Worm (Caenorhabditis elegans) whole organism, midembryonic: Measurements from ENCODE around the gene F13A7.12.

Experiments
- T22C8.4 ChIP-seq: fragments of 200-800 bp; sonication (Bioruptor generic); IDR thresholded peaks from 2 replicates; pipeline ENCODE4 v1.3.6; 2022; ENCODE audit warnings: missing genetic modification characterization, missing compliant biosample characterization
- cog-1 ChIP-seq: sonication (generic microtip); optimal IDR thresholded peaks from 2 replicates; lab custom pipeline; 2016; ENCODE audit warnings: missing genetic modification characterization, missing compliant biosample characterization
- flt-1 ChIP-seq: fragments of 200-800 bp; sonication (Bioruptor generic); IDR thresholded peaks from 2 replicates; pipeline ENCODE4 v1.3.6; 2022; ENCODE audit warnings: missing genetic modification characterization, missing compliant biosample characterization
- klf-2 ChIP-seq: fragments of 200-800 bp; sonication (Bioruptor generic); conservative IDR thresholded peaks from 2 replicates; pipeline ENCODE4 v1.3.6; 2022; ENCODE audit warnings: missing genetic modification reagents, missing genetic modification characterization, missing compliant biosample characterization
- med-1 ChIP-seq: sonication (generic microtip); optimal IDR thresholded peaks from 2 replicates; lab custom pipeline; 2017; ENCODE audit warnings: missing genetic modification characterization, mild to moderate bottlenecking, missing compliant biosample characterization, antibody characterized with exemption, missing genetic modification reagents; ENCODE audit not compliant: insufficient read depth
- ref-1 ChIP-seq: fragments of 200-800 bp; sonication (Bioruptor generic); conservative IDR thresholded peaks from 2 replicates; pipeline ENCODE4 v1.3.6; 2022; ENCODE audit warnings: missing genetic modification reagents, missing genetic modification characterization, missing compliant biosample characterization
- tab-1 ChIP-seq: fragments of 200-800 bp; sonication (Bioruptor generic); IDR thresholded peaks from 2 replicates; pipeline ENCODE4 v1.3.6; 2022; ENCODE audit warnings: missing genetic modification characterization, missing compliant biosample characterization
- ztf-23 ChIP-seq: fragments of 200-800 bp; sonication (Bioruptor generic); IDR thresholded peaks from 2 replicates; pipeline ENCODE4 v1.3.6; 2022; ENCODE audit warnings: missing genetic modification reagents, missing genetic modification characterization, missing compliant biosample characterization
- ztf-29 ChIP-seq: fragments of 200-800 bp; sonication (Bioruptor generic); IDR thresholded peaks from 2 replicates; pipeline ENCODE4 v1.3.6; 2022; ENCODE audit warnings: missing genetic modification reagents, missing genetic modification characterization, missing compliant biosample characterization

Gene F13A7.12

DNA sequence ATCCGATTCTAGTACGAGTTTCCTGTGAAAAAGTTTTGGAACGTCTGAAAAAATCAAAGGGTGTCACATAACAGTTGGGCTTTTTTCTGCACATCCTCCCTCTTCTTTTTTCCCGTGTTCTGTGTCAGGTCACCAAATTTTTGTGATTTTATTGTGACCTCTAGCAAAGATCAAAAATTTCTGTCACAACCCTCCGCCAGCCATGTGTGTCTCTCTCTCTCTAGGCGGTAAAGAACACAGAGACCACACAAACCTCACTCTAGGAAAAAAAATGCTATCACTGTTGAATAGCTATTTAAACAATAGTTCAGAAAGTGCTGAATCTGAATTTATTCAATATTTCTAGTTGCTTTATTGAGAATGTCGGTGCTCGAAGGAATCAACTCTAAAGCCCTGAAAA, 5.2 kb upstream of the F13A7.12 start, which contains the start of gene gst-44:
TSS of gene gst-44 (plus strand) at position 237 of the 400 bp plus-strand sequence.
- TF ChIP-seq cog-1 (tag; lab: Kevin White, UChicago) (no peak), ztf-23 (GFP tag; lab: Robert Waterston, UW) (no peak), ztf-29 (GFP tag; lab: Robert Waterston, UW) (no peak)

DNA sequence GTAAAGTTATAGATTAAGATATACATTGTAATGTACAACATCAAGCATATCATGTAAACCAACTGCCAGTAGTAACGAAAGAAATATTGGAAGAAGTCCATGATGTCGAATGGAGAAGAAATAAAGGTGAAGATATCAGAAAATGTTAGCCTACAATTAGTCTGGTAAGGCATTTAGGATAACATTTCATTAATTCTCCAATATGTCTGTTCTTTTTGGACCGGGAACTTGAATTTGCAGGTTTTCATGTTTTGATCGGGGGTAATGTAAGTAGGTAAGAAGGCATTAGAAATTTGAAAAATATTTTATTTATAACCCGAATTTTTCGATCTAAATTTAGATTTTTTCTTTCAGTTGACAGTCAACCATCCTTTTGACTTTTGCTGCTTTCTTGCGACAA, 2.1 kb upstream of the F13A7.12 start, which contains the start of gene srd-63:
TSS of gene srd-63 (minus strand) at position 101 of the 400 bp plus-strand sequence.
- no peak for TF ChIP-seq ref-1 (GFP tag; lab: Robert Waterston, UW)
- no peak for TF ChIP-seq ztf-29 (GFP tag; lab: Robert Waterston, UW)
- no peak for TF ChIP-seq T22C8.4 (GFP tag; lab: Robert Waterston, UW)
- no peak for TF ChIP-seq klf-2
- TF ChIP-seq cog-1 (tag; lab: Kevin White, UChicago) = no peak
- no peak for TF ChIP-seq med-1 (GFP tag; lab: Kevin White, UChicago)
- TF ChIP-seq ztf-23 (GFP tag; lab: Robert Waterston, UW) = no peak
- TF ChIP-seq tab-1 = no peak
- TF ChIP-seq flt-1 (GFP tag; lab: Robert Waterston, UW) = no peak

DNA sequence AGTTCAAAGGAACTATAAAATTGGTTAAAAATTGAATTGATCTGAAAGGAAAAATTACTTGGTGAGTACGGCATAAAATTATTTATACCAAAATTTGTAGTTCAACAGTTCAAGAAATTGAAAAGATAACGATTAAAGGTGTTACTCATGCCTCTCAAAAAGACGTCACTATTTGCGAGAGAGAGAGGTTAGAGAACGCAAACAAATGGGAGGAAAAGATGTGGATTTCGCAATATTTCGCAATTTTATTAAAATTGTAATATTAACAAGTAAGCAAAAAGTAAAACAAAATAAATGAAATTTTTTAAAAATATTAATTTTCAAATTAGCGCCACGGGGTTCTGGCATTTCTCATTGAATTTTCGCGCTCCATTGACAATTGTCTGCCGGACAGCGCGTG, 708 bp upstream of the F13A7.12 start, which contains the start of gene F13A7.11:
TSS of gene F13A7.11 (minus strand) at position 174 of the 400 bp plus-strand sequence.
- no peak for TF ChIP-seq flt-1 (GFP tag; lab: Robert Waterston, UW)

DNA sequence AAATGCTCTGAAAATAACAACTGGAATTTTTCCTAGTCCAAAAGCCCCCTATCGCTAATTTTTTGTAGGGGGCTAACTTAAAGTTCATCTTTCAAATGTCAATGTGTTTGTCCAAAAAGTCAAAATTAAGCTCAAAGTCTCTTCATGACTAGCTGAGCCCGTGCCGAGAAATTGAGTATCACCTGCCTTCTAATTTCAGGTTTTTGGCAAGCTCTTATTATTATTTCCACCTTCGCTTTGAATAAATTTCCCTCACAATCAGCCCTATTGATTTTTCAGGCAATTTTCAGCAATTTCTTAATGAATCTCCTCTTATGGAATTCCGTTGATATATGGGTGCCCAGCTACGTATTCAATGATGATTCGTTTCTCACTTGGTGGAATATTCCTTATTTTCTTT, 3.5 kb downstream of the F13A7.12 start, which contains the start of gene sre-36:
TSS of gene sre-36 (plus strand) at position 301 of the 400 bp plus-strand sequence.
- no peak for TF ChIP-seq med-1 (GFP tag; lab: Kevin White, UChicago)
- TF ChIP-seq klf-2 = no peak
- no peak for TF ChIP-seq ref-1 (GFP tag; lab: Robert Waterston, UW)
- no peak for TF ChIP-seq cog-1 (tag; lab: Kevin White, UChicago)
- TF ChIP-seq flt-1 (GFP tag; lab: Robert Waterston, UW) = no peak
- TF ChIP-seq T22C8.4 (GFP tag; lab: Robert Waterston, UW) = no peak
- no peak for TF ChIP-seq ztf-23 (GFP tag; lab: Robert Waterston, UW)
- no peak for TF ChIP-seq ztf-29 (GFP tag; lab: Robert Waterston, UW)

DNA sequence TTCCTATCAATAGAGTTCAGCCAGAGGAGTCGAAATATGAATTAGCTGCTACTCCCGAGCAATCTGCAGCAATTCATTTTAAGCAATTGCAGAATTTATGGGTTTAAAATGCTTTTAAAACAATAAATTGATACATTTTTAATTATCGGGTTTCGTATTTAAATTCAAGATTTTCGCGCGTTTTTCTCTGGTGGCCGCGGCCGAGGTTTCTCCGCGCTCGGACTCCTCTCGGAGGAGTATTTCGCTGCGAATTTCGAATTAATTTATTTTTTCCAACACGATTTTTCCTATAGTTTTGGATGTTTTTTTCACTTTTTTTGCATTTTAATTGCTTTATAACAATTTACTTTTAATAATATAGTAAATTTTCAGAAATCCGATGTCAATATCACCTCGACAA, 5.7 kb downstream of the F13A7.12 start, which contains the start of gene F13A7.14:
TSS of gene F13A7.14 (plus strand) at position 373 of the 400 bp plus-strand sequence.
- TF ChIP-seq cog-1 (tag; lab: Kevin White, UChicago) (peak; percentile 9), T22C8.4 (GFP tag; lab: Robert Waterston, UW) (no peak), ref-1 (GFP tag; lab: Robert Waterston, UW) (no peak), ztf-23 (GFP tag; lab: Robert Waterston, UW) (peak; percentile 81), med-1 (GFP tag; lab: Kevin White, UChicago) (no peak), klf-2 (no peak), flt-1 (GFP tag; lab: Robert Waterston, UW) (peak; percentile 74)

DNA sequence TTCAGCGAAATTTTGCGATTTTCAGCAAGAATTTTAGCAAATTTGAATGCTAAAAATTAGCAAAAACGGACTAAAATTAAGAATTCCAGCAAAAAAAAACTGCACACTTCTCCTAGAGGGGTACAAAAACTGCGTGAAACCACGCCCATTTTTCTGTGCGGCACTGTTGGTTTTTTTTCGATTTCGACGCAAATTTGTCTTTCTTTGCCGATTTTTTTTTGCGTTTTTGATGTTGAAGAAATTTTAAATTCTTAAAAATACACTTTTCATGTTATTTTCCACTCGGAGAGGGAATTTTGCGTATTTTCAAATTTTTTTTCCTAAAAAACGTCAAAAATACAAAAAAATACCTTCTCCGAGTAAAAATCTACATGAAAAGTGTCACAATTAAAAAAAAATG, 8.1 kb downstream of the F13A7.12 start, which contains the start of gene syp-1:
TSS of gene syp-1 (plus strand) at position 301 of the 400 bp plus-strand sequence.
- TF ChIP-seq flt-1 (GFP tag; lab: Robert Waterston, UW) (no peak), ztf-23 (GFP tag; lab: Robert Waterston, UW) (no peak), T22C8.4 (GFP tag; lab: Robert Waterston, UW) (no peak), ztf-29 (GFP tag; lab: Robert Waterston, UW) (no peak), med-1 (GFP tag; lab: Kevin White, UChicago) (no peak), cog-1 (tag; lab: Kevin White, UChicago) (no peak), ref-1 (GFP tag; lab: Robert Waterston, UW) (no peak)

DNA sequence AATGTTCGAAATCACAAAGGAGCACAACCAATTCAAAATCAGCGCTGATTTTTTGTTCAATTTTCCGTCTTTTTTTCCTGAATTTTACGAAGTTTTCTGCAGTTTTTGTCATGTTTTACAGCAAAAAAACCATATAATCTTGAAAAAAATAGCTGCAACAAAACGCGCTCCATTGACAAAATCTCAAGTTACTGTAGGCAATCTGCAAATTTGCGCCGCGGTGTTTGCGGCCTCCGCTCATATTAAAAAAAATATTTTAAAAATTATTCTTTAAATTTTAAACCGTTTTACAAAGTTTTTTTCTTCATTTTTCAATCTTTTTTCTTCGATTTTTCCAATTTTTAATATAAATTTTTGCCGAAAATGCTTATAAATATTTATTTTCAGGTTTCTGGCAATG, 9.5 kb downstream of the F13A7.12 start:
- TF ChIP-seq ztf-23 (GFP tag; lab: Robert Waterston, UW) = no peak
- no peak for TF ChIP-seq T22C8.4 (GFP tag; lab: Robert Waterston, UW)
- TF ChIP-seq ref-1 (GFP tag; lab: Robert Waterston, UW) = no peak
- no peak for TF ChIP-seq cog-1 (tag; lab: Kevin White, UChicago)
- TF ChIP-seq flt-1 (GFP tag; lab: Robert Waterston, UW) = no peak
- no peak for TF ChIP-seq klf-2
- no peak for TF ChIP-seq med-1 (GFP tag; lab: Kevin White, UChicago)
- no peak for TF ChIP-seq ztf-29 (GFP tag; lab: Robert Waterston, UW)
- TF ChIP-seq tab-1 = no peak

DNA sequence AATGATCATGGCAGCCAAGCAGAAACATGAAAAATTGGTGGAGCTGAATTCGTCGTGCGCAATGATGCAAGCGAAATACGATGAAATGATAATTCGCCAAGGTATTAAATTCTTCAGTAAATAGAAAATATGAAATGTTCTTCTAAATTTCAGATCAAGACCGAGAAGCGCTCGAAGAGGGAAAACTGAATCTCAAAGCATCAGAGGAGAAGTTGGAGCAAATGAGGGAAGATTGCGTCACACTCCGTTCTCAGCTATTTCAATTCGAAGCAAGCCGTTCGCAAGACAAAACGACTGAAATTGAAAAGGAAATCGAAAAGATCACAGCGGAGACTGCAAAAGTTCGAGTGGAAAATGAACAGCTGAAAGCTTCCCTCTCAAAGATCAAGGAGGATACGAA, 10.5 kb downstream of the F13A7.12 start:
- TF ChIP-seq cog-1 (tag; lab: Kevin White, UChicago) (no peak), ztf-23 (GFP tag; lab: Robert Waterston, UW) (no peak), ref-1 (GFP tag; lab: Robert Waterston, UW) (no peak), flt-1 (GFP tag; lab: Robert Waterston, UW) (no peak), T22C8.4 (GFP tag; lab: Robert Waterston, UW) (no peak), med-1 (GFP tag; lab: Kevin White, UChicago) (no peak), tab-1 (no peak), klf-2 (no peak), ztf-29 (GFP tag; lab: Robert Waterston, UW) (no peak)

DNA sequence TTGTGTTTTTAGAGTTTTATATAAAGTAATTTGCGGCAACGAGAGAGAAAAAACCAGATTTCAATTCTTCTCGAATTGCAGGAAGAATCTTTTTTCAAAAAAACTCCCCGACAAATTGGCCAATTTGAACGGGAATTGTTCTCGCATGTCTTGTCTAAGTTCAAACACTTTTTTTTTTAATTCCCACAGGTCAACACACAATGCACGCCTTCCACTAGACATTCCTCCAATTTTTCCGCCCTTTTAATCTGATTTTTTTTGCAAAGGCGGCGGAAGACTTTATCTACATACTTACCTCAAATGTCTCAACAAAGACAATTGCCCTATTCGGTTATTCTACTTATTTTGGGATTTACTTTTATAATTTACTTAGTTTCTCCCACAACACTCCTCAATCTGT, 11.8 kb downstream of the F13A7.12 start, which contains the start of gene F26D2.3:
TSS of gene F26D2.3 (plus strand) at position 301 of the 400 bp plus-strand sequence.
- TF ChIP-seq med-1 (GFP tag; lab: Kevin White, UChicago) = no peak
- TF ChIP-seq klf-2 = no peak
- no peak for TF ChIP-seq ztf-29 (GFP tag; lab: Robert Waterston, UW)
- no peak for TF ChIP-seq cog-1 (tag; lab: Kevin White, UChicago)
- no peak for TF ChIP-seq T22C8.4 (GFP tag; lab: Robert Waterston, UW)
- no peak for TF ChIP-seq flt-1 (GFP tag; lab: Robert Waterston, UW)
- TF ChIP-seq ref-1 (GFP tag; lab: Robert Waterston, UW) = no peak
- no peak for TF ChIP-seq ztf-23 (GFP tag; lab: Robert Waterston, UW)
- no peak for TF ChIP-seq tab-1
